Worm (Caenorhabditis elegans): Measurements from ENCODE around the gene zip-10.

Gene zip-10

ce11 chrV:11600800-11601199, 49.8 kb downstream of the zip-10 start, which contains the start of gene F35B12.9:
F35B12.9 (plus strand) TSS chrV:11601171.
- TF ChIP-seq nhr-20 (tag; optimal IDR thresholded peaks at IDR 0.05): no peak
- TF ChIP-seq efl-1 (optimal IDR thresholded peaks at IDR 0.05): no peak
- TF ChIP-seq efl-1 (GFP tag; optimal IDR thresholded peaks at IDR 0.05 in 1 of 2): peak in 1 of 2 experiments; percentile 60

All from whole organism, L1 larva.